Fruit fly (Drosophila melanogaster): ENCODE results near the gene Grp170.

Grp170 gene

DNA sequence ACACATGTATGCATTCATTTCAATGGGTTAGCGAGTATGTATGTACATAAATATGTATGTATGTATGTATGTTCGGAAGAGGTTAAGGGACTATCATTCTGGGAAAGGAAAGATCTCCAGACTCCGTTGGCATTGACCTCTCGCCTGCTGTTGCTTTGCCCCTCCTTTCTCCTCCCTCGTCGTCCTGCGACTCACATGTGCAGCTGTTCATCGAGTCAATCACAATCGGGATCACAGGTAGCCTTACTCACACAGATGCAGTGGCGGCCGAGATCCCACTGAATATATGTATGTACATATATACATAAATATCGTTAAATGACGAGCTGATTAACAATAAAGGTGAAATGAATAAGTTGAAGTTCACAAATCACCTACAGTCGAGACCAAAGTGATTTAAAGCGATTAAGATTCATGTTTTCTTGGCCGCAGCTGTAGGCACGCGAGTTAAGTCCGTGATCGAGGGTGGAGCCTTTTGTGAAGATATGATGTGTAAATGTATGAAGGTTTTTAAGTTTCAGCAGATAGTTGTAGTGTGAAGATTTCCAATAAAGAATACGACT lies 33.6 kb upstream of the Grp170 start:
- TF ChIP-seq pad (GFP tag; optimal IDR thresholded peaks at IDR 0.05) (no peak), Mnt (GFP tag; optimal IDR thresholded peaks at IDR 0.05) (no peak), cic (GFP tag; optimal IDR thresholded peaks at IDR 0.05) (no peak), Clk (GFP tag; optimal IDR thresholded peaks at IDR 0.05) (no peak), tj (GFP tag; optimal IDR thresholded peaks at IDR 0.05) (no peak)

dm6 chrX:2307564-2307963 lies 32.7 kb upstream of the Grp170 start:
- TF ChIP-seq CG33017 (tag; optimal IDR thresholded peaks at IDR 0.05): no peak
- no peak for TF ChIP-seq bab1 (GFP tag; optimal IDR thresholded peaks at IDR 0.05)
- no peak for TF ChIP-seq CG5204 (GFP tag; optimal IDR thresholded peaks at IDR 0.05)
- no peak for TF ChIP-seq cic (GFP tag; optimal IDR thresholded peaks at IDR 0.05)
- TF ChIP-seq CG12768 (GFP tag; optimal IDR thresholded peaks at IDR 0.05): no peak
- TF ChIP-seq Hr96 (GFP tag; optimal IDR thresholded peaks at IDR 0.05): no peak
- no peak for TF ChIP-seq CG1620 (GFP tag; optimal IDR thresholded peaks at IDR 0.05)
- no peak for TF ChIP-seq CG7101 (tag; optimal IDR thresholded peaks at IDR 0.05)
- TF ChIP-seq CG11617 (GFP tag; optimal IDR thresholded peaks at IDR 0.05): no peak
- no peak for TF ChIP-seq Crg-1 (GFP tag; optimal IDR thresholded peaks at IDR 0.05)
- TF ChIP-seq Mnt (GFP tag; optimal IDR thresholded peaks at IDR 0.05): no peak
- no peak for TF ChIP-seq cnc (optimal IDR thresholded peaks at IDR 0.05)
- TF ChIP-seq pad (GFP tag; optimal IDR thresholded peaks at IDR 0.05): no peak
- no peak for TF ChIP-seq CG7045 (GFP tag; optimal IDR thresholded peaks at IDR 0.05)

dm6 chrX:2306760-2307159 lies 31.9 kb upstream of the Grp170 start:
- TF ChIP-seq Clk (GFP tag; optimal IDR thresholded peaks at IDR 0.05): no peak

DNA sequence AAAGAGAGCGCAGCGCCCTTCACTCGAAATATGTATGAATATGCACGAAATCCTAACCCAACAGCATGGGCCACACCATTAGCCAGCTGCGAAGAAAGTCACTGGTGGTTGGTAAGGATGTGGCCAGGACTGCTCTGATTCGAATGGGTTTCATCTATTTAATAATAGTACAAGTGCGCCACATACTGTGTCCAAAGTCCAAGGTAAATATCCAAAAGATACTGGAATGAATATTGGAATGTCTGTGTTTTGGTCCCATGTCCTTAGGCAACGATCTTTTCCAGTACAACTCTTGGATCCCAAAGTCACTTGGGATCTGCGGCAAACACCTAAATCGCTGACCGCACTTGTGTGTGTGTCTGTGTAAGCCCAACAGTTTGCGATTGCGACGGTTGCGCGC lies 31.4 kb upstream of the Grp170 start:
- TF ChIP-seq cnc (optimal IDR thresholded peaks at IDR 0.05) (no peak), CG11617 (GFP tag; optimal IDR thresholded peaks at IDR 0.05) (peak; percentile 50), pad (GFP tag; optimal IDR thresholded peaks at IDR 0.05) (peak; percentile 51), CG14711 (tag; optimal IDR thresholded peaks at IDR 0.05) (no peak), Crg-1 (GFP tag; optimal IDR thresholded peaks at IDR 0.05) (no peak), cic (GFP tag; optimal IDR thresholded peaks at IDR 0.05) (no peak), kay (GFP tag; ENCODE audit: borderline replicate concordance) (no peak), Hr96 (GFP tag; optimal IDR thresholded peaks at IDR 0.05) (no peak), Clk (GFP tag; optimal IDR thresholded peaks at IDR 0.05) (no peak), CG12768 (GFP tag; optimal IDR thresholded peaks at IDR 0.05) (peak; percentile 31), Mnt (GFP tag; optimal IDR thresholded peaks at IDR 0.05) (peak; percentile 3), CG1620 (GFP tag; optimal IDR thresholded peaks at IDR 0.05) (no peak), CG7101 (tag; optimal IDR thresholded peaks at IDR 0.05) (peak; percentile 55), bab1 (GFP tag; optimal IDR thresholded peaks at IDR 0.05) (peak; percentile 56), tj (GFP tag; optimal IDR thresholded peaks at IDR 0.05) (peak; percentile 73), CG33017 (tag; optimal IDR thresholded peaks at IDR 0.05) (no peak), CG5204 (GFP tag; optimal IDR thresholded peaks at IDR 0.05) (no peak), CG7045 (GFP tag; optimal IDR thresholded peaks at IDR 0.05) (peak; percentile 54), toe (GFP tag; optimal IDR thresholded peaks at IDR 0.05) (no peak), ovo (GFP tag; optimal IDR thresholded peaks at IDR 0.05) (no peak)

DNA sequence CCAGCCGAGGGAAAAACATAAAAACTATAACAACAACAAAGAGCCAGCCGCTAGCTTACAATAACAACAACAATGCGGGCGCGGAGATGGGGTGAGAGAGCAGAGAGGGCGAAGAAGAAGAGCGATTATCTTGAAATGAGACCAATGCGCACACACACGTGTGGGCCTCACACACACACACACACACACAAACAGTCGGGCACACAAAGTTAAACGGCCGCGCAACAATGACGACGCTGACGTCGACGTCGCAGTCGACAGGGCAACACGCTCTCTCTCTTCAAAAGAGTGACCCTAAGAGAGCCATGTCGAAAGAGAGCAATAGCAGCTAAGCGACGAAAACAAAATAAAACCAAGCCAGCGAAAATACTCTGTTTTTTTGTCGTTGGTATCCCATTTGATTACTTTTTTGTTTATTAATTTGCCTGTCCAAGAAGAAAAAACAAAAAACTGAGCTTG lies 31.0 kb upstream of the Grp170 start:
- no peak for TF ChIP-seq CG33017 (tag; optimal IDR thresholded peaks at IDR 0.05)
- peak; percentile 59 for TF ChIP-seq Mnt (GFP tag; optimal IDR thresholded peaks at IDR 0.05)
- TF ChIP-seq pad (GFP tag; optimal IDR thresholded peaks at IDR 0.05): peak; percentile 24
- no peak for TF ChIP-seq ovo (GFP tag; optimal IDR thresholded peaks at IDR 0.05)
- TF ChIP-seq CG11617 (GFP tag; optimal IDR thresholded peaks at IDR 0.05): no peak
- no peak for TF ChIP-seq Crg-1 (GFP tag; optimal IDR thresholded peaks at IDR 0.05)
- TF ChIP-seq cic (GFP tag; optimal IDR thresholded peaks at IDR 0.05): peak; percentile 23
- TF ChIP-seq bab1 (GFP tag; optimal IDR thresholded peaks at IDR 0.05): no peak
- TF ChIP-seq CG1620 (GFP tag; optimal IDR thresholded peaks at IDR 0.05): no peak
- no peak for TF ChIP-seq Hr96 (GFP tag; optimal IDR thresholded peaks at IDR 0.05)
- TF ChIP-seq CG5204 (GFP tag; optimal IDR thresholded peaks at IDR 0.05): no peak
- TF ChIP-seq tj (GFP tag; optimal IDR thresholded peaks at IDR 0.05): no peak

- no peak for TF ChIP-seq Clk (GFP tag; optimal IDR thresholded peaks at IDR 0.05)
- TF ChIP-seq ovo (GFP tag; optimal IDR thresholded peaks at IDR 0.05): no peak
- no peak for TF ChIP-seq Crg-1 (GFP tag; optimal IDR thresholded peaks at IDR 0.05)
Measured at dm6 chrX:2305281-2305680, 30.4 kb upstream of the Grp170 start.

DNA sequence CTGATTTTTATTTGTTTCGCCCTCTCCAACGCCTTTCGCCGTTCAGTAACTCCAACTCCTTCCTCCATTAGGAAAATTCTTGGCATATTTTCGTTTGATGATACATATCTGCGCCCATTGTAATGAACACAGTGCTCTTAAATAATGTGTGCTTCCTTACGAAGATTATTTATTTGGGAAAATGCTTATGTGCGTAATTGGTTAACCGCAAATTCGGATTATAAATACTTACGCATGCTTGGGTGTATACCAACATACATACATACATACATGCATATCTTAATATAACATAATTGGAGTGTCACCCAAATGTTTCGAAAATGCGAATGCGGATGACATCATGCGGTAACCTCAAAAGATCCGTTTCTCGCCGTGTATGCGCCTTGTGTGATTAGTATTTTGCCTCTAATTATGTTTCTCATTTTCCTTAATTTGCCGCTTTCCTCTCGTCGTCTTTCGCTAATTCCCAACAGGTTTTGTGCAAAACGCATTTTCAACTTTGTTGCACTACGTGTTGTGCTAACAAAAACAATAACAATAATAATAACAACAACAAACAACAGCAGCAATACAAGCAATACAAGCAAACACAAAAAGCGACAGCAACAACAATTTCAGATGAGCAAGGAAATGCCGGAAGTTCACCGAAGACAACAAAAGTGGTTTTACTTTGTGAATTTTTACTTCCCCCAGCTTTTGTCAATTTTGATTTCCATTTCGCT lies 29.8 kb upstream of the Grp170 start:
- TF ChIP-seq tj (GFP tag; optimal IDR thresholded peaks at IDR 0.05): no peak
- no peak for TF ChIP-seq CG1620 (GFP tag; optimal IDR thresholded peaks at IDR 0.05)
- TF ChIP-seq ovo (GFP tag; optimal IDR thresholded peaks at IDR 0.05): no peak
- no peak for TF ChIP-seq kay (GFP tag; ENCODE audit: borderline replicate concordance)
- TF ChIP-seq Clk (GFP tag; optimal IDR thresholded peaks at IDR 0.05): no peak
- no peak for TF ChIP-seq CG5204 (GFP tag; optimal IDR thresholded peaks at IDR 0.05)
- no peak for TF ChIP-seq CG7101 (tag; optimal IDR thresholded peaks at IDR 0.05)

All from whole organism, adult.